Worm (Caenorhabditis elegans) whole organism, young adult: Measurements from ENCODE around the gene R05G9.5.

Source experiments
- Y95B8A.8 ChIP-seq: fragments of 200-800 bp; sonication (Bioruptor generic); IDR thresholded peaks from 2 replicates; pipeline ENCODE4 v1.3.6; 2022; ENCODE audit warnings: missing genetic modification reagents, missing genetic modification characterization, missing compliant biosample characterization
- aptf-3 ChIP-seq: fragments of 200-800 bp; sonication (Bioruptor generic); IDR thresholded peaks from 2 replicates; pipeline ENCODE4 v1.3.6; 2022; ENCODE audit warnings: missing genetic modification characterization, missing compliant biosample characterization
- attf-5 ChIP-seq: fragments of 200-800 bp; sonication (Bioruptor generic); optimal IDR thresholded peaks from 2 replicates; lab custom pipeline; 2018; ENCODE audit warnings: mild to moderate bottlenecking, missing genetic modification characterization, missing compliant biosample characterization
- ceh-27 ChIP-seq: fragments of 200-800 bp; sonication (Bioruptor generic); optimal IDR thresholded peaks from 2 replicates; lab custom pipeline; 2018; ENCODE audit warnings: mild to moderate bottlenecking, missing genetic modification characterization, moderate library complexity, missing compliant biosample characterization
- ceh-58 ChIP-seq: fragments of 200-800 bp; sonication (Bioruptor generic); IDR thresholded peaks from 2 replicates; pipeline ENCODE4 v1.3.6; 2022; ENCODE audit warnings: missing genetic modification characterization, missing compliant biosample characterization
- egl-44 ChIP-seq: fragments of 200-800 bp; sonication (Bioruptor generic); IDR thresholded peaks from 2 replicates; pipeline ENCODE4 v1.3.6; 2022; ENCODE audit warnings: missing genetic modification reagents, missing genetic modification characterization, missing compliant biosample characterization
- madf-6 ChIP-seq: fragments of 200-800 bp; sonication (Bioruptor generic); IDR thresholded peaks from 2 replicates; pipeline ENCODE4 v1.3.6; 2022; ENCODE audit warnings: missing genetic modification reagents, missing genetic modification characterization, missing compliant biosample characterization
- nfyb-1 ChIP-seq: fragments of 200-800 bp; sonication (Bioruptor generic); IDR thresholded peaks from 2 replicates; pipeline ENCODE4 v1.3.6; 2022; ENCODE audit warnings: missing genetic modification reagents, missing genetic modification characterization, missing compliant biosample characterization
- pha-4 ChIP-seq: fragments of 150-350 bp; sonication (generic microtip); optimal IDR thresholded peaks from 2 replicates; lab custom pipeline; 2014; ENCODE audit warnings: missing biosample characterization, missing genetic modification reagents, missing genetic modification characterization
- sptf-2 ChIP-seq: fragments of 200-800 bp; sonication (Bioruptor generic); optimal IDR thresholded peaks from 2 replicates; lab custom pipeline; 2018; ENCODE audit warnings: mild to moderate bottlenecking, missing genetic modification characterization, missing compliant biosample characterization
- unc-130 ChIP-seq: sonication (generic microtip); optimal IDR thresholded peaks from 2 replicates; lab custom pipeline; 2016; ENCODE audit warnings: missing genetic modification reagents, missing genetic modification characterization, missing compliant biosample characterization
- unc-62 ChIP-seq: fragments of 150-350 bp; optimal IDR thresholded peaks from 2 replicates; lab custom pipeline; 2014; ENCODE audit warnings: missing biosample characterization, missing genetic modification reagents, missing genetic modification characterization

- TF ChIP-seq ceh-58 (no peak), ceh-27 (GFP tag; lab: Kevin White, UChicago) (no peak), sptf-2 (GFP tag; lab: Kevin White, UChicago) (no peak), unc-130 (GFP tag; lab: Kevin White, UChicago) (no peak), aptf-3 (GFP tag; lab: Robert Waterston, UW) (no peak), madf-6 (GFP tag; lab: Robert Waterston, UW) (no peak), pha-4 (tag; lab: Kevin White, UChicago) (no peak), Y95B8A.8 (GFP tag; lab: Robert Waterston, UW) (no peak), attf-5 (GFP tag; lab: Kevin White, UChicago) (no peak), nfyb-1 (GFP tag; lab: Robert Waterston, UW) (no peak), unc-62 (GFP tag; lab: Kevin White, UChicago) (no peak), egl-44 (no peak)
These were observed 31.9 kb upstream of the R05G9.5 start, which contains the start of gene abcx-1 for ce11 chrII:6531940-6532339.
